Worm (Caenorhabditis elegans): Measurements from ENCODE around the gene C34C12.2.
A peak's percentile ranks its signal among the peaks of the same experiment; 100 is the strongest.

ce11 chrIII:3456226-3456625 lies 2.6 kb downstream of the C34C12.2 start:
- TF ChIP-seq nhr-12 (tag; optimal IDR thresholded peaks at IDR 0.05) (peak; percentile 59), elt-1 (tag; optimal IDR thresholded peaks at IDR 0.05) (no peak), ama-1 (optimal IDR thresholded peaks at IDR 0.05) (no peak), dmd-4 (tag; optimal IDR thresholded peaks at IDR 0.05) (peak; percentile 53), unc-39 (tag; optimal IDR thresholded peaks at IDR 0.05) (no peak), ztf-1 (GFP tag; conservative IDR thresholded peaks at IDR 0.05) (no peak), unc-62 (GFP tag; optimal IDR thresholded peaks at IDR 0.05) (no peak), zag-1 (tag; optimal IDR thresholded peaks at IDR 0.05) (peak; percentile 93), egl-27 (tag; optimal IDR thresholded peaks at IDR 0.05) (peak; percentile 96), Y55F3AM.14 (GFP tag; optimal IDR thresholded peaks at IDR 0.05) (peak; percentile 96), ZK546.5 (tag; optimal IDR thresholded peaks at IDR 0.05) (peak; percentile 83), ztf-11 (tag; optimal IDR thresholded peaks at IDR 0.05) (no peak), snpc-4 (tag; optimal IDR thresholded peaks at IDR 0.05) (peak; percentile 90)
